Worm (Caenorhabditis elegans): ENCODE results near the gene csa-1.

csa-1 gene

ce11 chrII:9280048-9280772, 39.3 kb downstream of the csa-1 start, which contains the start of gene gldi-3:
Gene gldi-3 (minus strand): TSS chrII:9280098.
- TF ChIP-seq nhr-237 (tag; optimal IDR thresholded peaks at IDR 0.05) (no peak), unc-120 (tag; optimal IDR thresholded peaks at IDR 0.05; ENCODE audit: poor library complexity, severe bottlenecking) (no peak), mep-1 (tag; optimal IDR thresholded peaks at IDR 0.05) (no peak), pha-4 (tag; optimal IDR thresholded peaks at IDR 0.05) (no peak), ceh-83 (GFP tag; optimal IDR thresholded peaks at IDR 0.05) (no peak), lsy-2 (tag; optimal IDR thresholded peaks at IDR 0.05) (no peak)

ce11 chrII:9279016-9279415, 40.5 kb downstream of the csa-1 start:
- TF ChIP-seq ceh-43 (GFP tag; optimal IDR thresholded peaks at IDR 0.05) = no peak
- no peak for TF ChIP-seq M03D4.4 (tag; optimal IDR thresholded peaks at IDR 0.05)
- no peak for TF ChIP-seq nhr-237 (tag; optimal IDR thresholded peaks at IDR 0.05)
- TF ChIP-seq lin-13 (tag; optimal IDR thresholded peaks at IDR 0.05) = no peak
- no peak for TF ChIP-seq lsy-2 (tag; optimal IDR thresholded peaks at IDR 0.05)

ce11 chrII:9277153-9277552, 42.4 kb downstream of the csa-1 start:
- TF ChIP-seq ztf-11 (tag; optimal IDR thresholded peaks at IDR 0.05) = no peak

- TF ChIP-seq elt-3 (tag; optimal IDR thresholded peaks at IDR 0.05) (no peak), mab-5 (tag; optimal IDR thresholded peaks at IDR 0.05) (no peak), elt-1 (tag; optimal IDR thresholded peaks at IDR 0.05; ENCODE audit: borderline replicate concordance, insufficient read depth) (no peak), bed-3 (GFP tag; optimal IDR thresholded peaks at IDR 0.05) (no peak), hlh-1 (tag; optimal IDR thresholded peaks at IDR 0.05) (no peak), ham-2 (GFP tag; optimal IDR thresholded peaks at IDR 0.05) (no peak), nhr-28 (tag; optimal IDR thresholded peaks at IDR 0.05) (no peak), lin-13 (tag; optimal IDR thresholded peaks at IDR 0.05) (no peak), lin-32 (GFP tag; optimal IDR thresholded peaks at IDR 0.05) (no peak), unc-62 (GFP tag; optimal IDR thresholded peaks at IDR 0.05) (no peak)
Measured at ce11 chrII:9275173-9275572, 44.4 kb downstream of the csa-1 start.

ce11 chrII:9274734-9275133, 44.8 kb downstream of the csa-1 start:
- TF ChIP-seq blmp-1 (tag; optimal IDR thresholded peaks at IDR 0.05) (no peak), flh-1 (GFP tag; optimal IDR thresholded peaks at IDR 0.05) (no peak), tbx-8 (GFP tag; optimal IDR thresholded peaks at IDR 0.05) (no peak), nhr-28 (tag; optimal IDR thresholded peaks at IDR 0.05) (no peak), ceh-39 (tag; optimal IDR thresholded peaks at IDR 0.05) (no peak), mep-1 (tag; optimal IDR thresholded peaks at IDR 0.05) (no peak), elt-3 (tag; optimal IDR thresholded peaks at IDR 0.05) (no peak), M03D4.4 (tag; optimal IDR thresholded peaks at IDR 0.05) (no peak), unc-120 (tag; optimal IDR thresholded peaks at IDR 0.05; ENCODE audit: poor library complexity, severe bottlenecking) (no peak), nhr-237 (tag; optimal IDR thresholded peaks at IDR 0.05) (no peak), nhr-76 (tag; optimal IDR thresholded peaks at IDR 0.05) (no peak)

ce11 chrII:9273984-9274383, 45.5 kb downstream of the csa-1 start:
- TF ChIP-seq cnd-1 (tag; optimal IDR thresholded peaks at IDR 0.05) = peak; percentile 65
- TF ChIP-seq M03D4.4 (tag; optimal IDR thresholded peaks at IDR 0.05) = no peak
- TF ChIP-seq lsy-2 (tag; optimal IDR thresholded peaks at IDR 0.05) = peak; percentile 19
- no peak for TF ChIP-seq flh-1 (GFP tag; optimal IDR thresholded peaks at IDR 0.05)
- TF ChIP-seq ces-1 (GFP tag; optimal IDR thresholded peaks at IDR 0.05) = peak; percentile 86
- TF ChIP-seq nhr-76 (tag; optimal IDR thresholded peaks at IDR 0.05) = no peak
- peak; percentile 80 for TF ChIP-seq hlh-1 (tag; optimal IDR thresholded peaks at IDR 0.05)
- TF ChIP-seq elt-1 (tag; optimal IDR thresholded peaks at IDR 0.05; ENCODE audit: borderline replicate concordance, insufficient read depth) = no peak
- TF ChIP-seq ceh-43 (GFP tag; optimal IDR thresholded peaks at IDR 0.05) = no peak
- no peak for TF ChIP-seq unc-39 (tag; optimal IDR thresholded peaks at IDR 0.05)
- no peak for TF ChIP-seq drap-1 (GFP tag; optimal IDR thresholded peaks at IDR 0.05)
- no peak for TF ChIP-seq nhr-12 (tag; optimal IDR thresholded peaks at IDR 0.05)
- no peak for TF ChIP-seq blmp-1 (tag; optimal IDR thresholded peaks at IDR 0.05)
- no peak for TF ChIP-seq nhr-2 (tag; optimal IDR thresholded peaks at IDR 0.05)
- no peak for TF ChIP-seq zip-8 (tag; optimal IDR thresholded peaks at IDR 0.05)
- TF ChIP-seq lin-13 (tag; optimal IDR thresholded peaks at IDR 0.05) = no peak
- peak; percentile 32 for TF ChIP-seq mep-1 (tag; optimal IDR thresholded peaks at IDR 0.05)
- no peak for TF ChIP-seq elt-3 (tag; optimal IDR thresholded peaks at IDR 0.05)
- TF ChIP-seq nhr-28 (tag; optimal IDR thresholded peaks at IDR 0.05) = no peak
- no peak for TF ChIP-seq nhr-237 (tag; optimal IDR thresholded peaks at IDR 0.05)
- TF ChIP-seq unc-120 (tag; optimal IDR thresholded peaks at IDR 0.05; ENCODE audit: poor library complexity, severe bottlenecking) = peak; percentile 79
- TF ChIP-seq ceh-39 (tag; optimal IDR thresholded peaks at IDR 0.05) = peak; percentile 28
- TF ChIP-seq bed-3 (GFP tag; optimal IDR thresholded peaks at IDR 0.05) = no peak
- TF ChIP-seq mls-2 (tag; optimal IDR thresholded peaks at IDR 0.05) = peak; percentile 20
- TF ChIP-seq ceh-83 (GFP tag; optimal IDR thresholded peaks at IDR 0.05) = no peak
- TF ChIP-seq snpc-4 (tag; optimal IDR thresholded peaks at IDR 0.05) = no peak
- peak; percentile 10 for TF ChIP-seq lin-32 (GFP tag; optimal IDR thresholded peaks at IDR 0.05)
- no peak for TF ChIP-seq ham-2 (GFP tag; optimal IDR thresholded peaks at IDR 0.05)
- TF ChIP-seq tbx-8 (GFP tag; optimal IDR thresholded peaks at IDR 0.05) = no peak
- TF ChIP-seq sptf-1 (tag; optimal IDR thresholded peaks at IDR 0.05) = no peak
- TF ChIP-seq ztf-11 (tag; optimal IDR thresholded peaks at IDR 0.05) = no peak
- TF ChIP-seq mab-5 (tag; optimal IDR thresholded peaks at IDR 0.05) = no peak
- TF ChIP-seq pha-4 (tag; optimal IDR thresholded peaks at IDR 0.05) = peak; percentile 58
- TF ChIP-seq unc-62 (GFP tag; optimal IDR thresholded peaks at IDR 0.05) = peak; percentile 63
- TF ChIP-seq sem-2 (GFP tag; optimal IDR thresholded peaks at IDR 0.05) = no peak
